Fruit fly (Drosophila melanogaster): ENCODE data around the gene Roc1b.

dm6 chr3L:361201-361600, 3.4 kb downstream of the Roc1b start, which contains the start of the genes Cdc5 and CG1233:
- TF ChIP-seq CG8478 (optimal IDR thresholded peaks at IDR 0.05) (no peak), pan (optimal IDR thresholded peaks at IDR 0.05) (no peak), Dll (optimal IDR thresholded peaks at IDR 0.05) (no peak), psq (optimal IDR thresholded peaks at IDR 0.05) (no peak)

All from whole organism.